Worm (Caenorhabditis elegans) whole organism, L4 larva: ENCODE results near the gene F01G10.10.

Experiments used
- Y48G9A.11 ChIP-seq: fragments of 200-800 bp; sonication (Bioruptor generic); IDR thresholded peaks from 2 replicates; pipeline ENCODE4 v1.3.6; 2022; ENCODE audit warnings: missing genetic modification reagents, missing genetic modification characterization, missing compliant biosample characterization
- arid-1 ChIP-seq: fragments of 200-800 bp; sonication (Bioruptor generic); conservative IDR thresholded peaks from 2 replicates; pipeline ENCODE4 v1.3.6; 2022; ENCODE audit warnings: missing genetic modification reagents, missing genetic modification characterization, missing compliant biosample characterization
- attf-4 ChIP-seq: sonication (generic microtip); optimal IDR thresholded peaks from 3 replicates; lab custom pipeline; 2017; ENCODE audit warnings: missing biosample characterization, missing genetic modification characterization
- ceh-32 ChIP-seq: sonication (generic microtip); optimal IDR thresholded peaks from 2 replicates; lab custom pipeline; 2016; ENCODE audit warnings: mild to moderate bottlenecking, missing genetic modification characterization, missing compliant biosample characterization; ENCODE audit not compliant: poor library complexity
- ceh-44 ChIP-seq: fragments of 200-800 bp; sonication (Bioruptor generic); IDR thresholded peaks from 2 replicates; pipeline ENCODE4 v1.3.6; 2022; ENCODE audit warnings: missing genetic modification reagents, missing genetic modification characterization, missing compliant biosample characterization
- ceh-62 ChIP-seq: sonication (generic microtip); optimal IDR thresholded peaks from 2 replicates; lab custom pipeline; 2017; ENCODE audit warnings: missing biosample characterization, missing genetic modification characterization
- daf-12 ChIP-seq: fragments of 150-350 bp; optimal IDR thresholded peaks from 2 replicates; lab custom pipeline; 2014; ENCODE audit warnings: missing biosample characterization, missing genetic modification reagents, missing genetic modification characterization
- daf-8 ChIP-seq: fragments of 200-800 bp; sonication (Bioruptor generic); IDR thresholded peaks from 2 replicates; pipeline ENCODE4 v1.3.6; 2022; ENCODE audit warnings: missing genetic modification characterization, missing compliant biosample characterization
- dmd-6 ChIP-seq: fragments of 200-800 bp; sonication (Bioruptor generic); IDR thresholded peaks from 2 replicates; pipeline ENCODE4 v1.3.6; 2022; ENCODE audit warnings: missing genetic modification reagents, missing genetic modification characterization, missing compliant biosample characterization
- dmd-8 ChIP-seq: fragments of 200-800 bp; sonication (Bioruptor generic); IDR thresholded peaks from 2 replicates; pipeline ENCODE4 v1.3.6; 2022; ENCODE audit warnings: missing genetic modification characterization, missing compliant biosample characterization
- dmd-9 ChIP-seq: fragments of 200-800 bp; sonication (Bioruptor generic); IDR thresholded peaks from 2 replicates; pipeline ENCODE4 v1.3.6; 2022; ENCODE audit warnings: missing genetic modification reagents, missing genetic modification characterization, missing compliant biosample characterization
- egl-43 ChIP-seq: fragments of 200-800 bp; sonication (Bioruptor generic); IDR thresholded peaks from 2 replicates; pipeline ENCODE4 v1.3.6; 2022; ENCODE audit warnings: missing genetic modification reagents, missing genetic modification characterization, missing compliant biosample characterization
- hif-1 ChIP-seq, 2 experiments: sonication (generic microtip); optimal IDR thresholded peaks; 2 replicates each; lab custom pipeline; 2016 to 2017; ENCODE audit warnings: missing compliant biosample characterization in 2 of 2, missing genetic modification characterization in 2 of 2, missing genetic modification reagents in 2 of 2, missing genotype in 2 of 2, mild to moderate bottlenecking in 1 of 2
- lim-7 ChIP-seq: fragments of 200-800 bp; sonication (Bioruptor generic); IDR thresholded peaks from 2 replicates; pipeline ENCODE4 v1.3.6; 2022; ENCODE audit warnings: missing genetic modification characterization, missing compliant biosample characterization
- lin-39 ChIP-seq: fragments of 150-350 bp; optimal IDR thresholded peaks from 2 replicates; lab custom pipeline; 2014; ENCODE audit warnings: missing biosample characterization, missing genetic modification reagents, missing genetic modification characterization
- lsy-2 ChIP-seq, 2 experiments: fragments of 150-350 bp in 1 of 2; sonication (generic microtip) in 1 of 2; optimal IDR thresholded peaks; 2 replicates each; lab custom pipeline; 2014 to 2017; ENCODE audit warnings: missing biosample characterization in 2 of 2, missing genetic modification characterization in 2 of 2
- madf-5 ChIP-seq, 2 experiments: fragments of 200-800 bp; sonication (Bioruptor generic); IDR thresholded peaks; 2 replicates each; pipeline ENCODE4 v1.3.6; 2022; ENCODE audit warnings: missing compliant biosample characterization in 2 of 2, missing genetic modification characterization in 2 of 2
- mdt-29 ChIP-seq: fragments of 200-800 bp; sonication (Bioruptor generic); IDR thresholded peaks from 2 replicates; pipeline ENCODE4 v1.3.6; 2022; ENCODE audit warnings: missing genetic modification reagents, missing genetic modification characterization, missing compliant biosample characterization
- mep-1 ChIP-seq: fragments of 150-350 bp; sonication (generic microtip); optimal IDR thresholded peaks from 3 replicates; lab custom pipeline; 2014; ENCODE audit warnings: missing biosample characterization, missing genetic modification characterization
- mes-2 ChIP-seq: sonication (generic microtip); optimal IDR thresholded peaks from 2 replicates; lab custom pipeline; 2016; ENCODE audit warnings: missing genotype, mild to moderate bottlenecking, missing genetic modification characterization, missing compliant biosample characterization; ENCODE audit not compliant: poor library complexity, severe bottlenecking
- mxl-3 ChIP-seq: fragments of 200-800 bp; sonication (Bioruptor generic); optimal IDR thresholded peaks from 2 replicates; lab custom pipeline; 2018; ENCODE audit warnings: mild to moderate bottlenecking, missing genetic modification characterization, missing compliant biosample characterization
- nhr-11 ChIP-seq: fragments of 150-350 bp; optimal IDR thresholded peaks from 2 replicates; lab custom pipeline; 2014; ENCODE audit warnings: missing biosample characterization, missing genetic modification characterization
- nhr-237 ChIP-seq: sonication (generic microtip); optimal IDR thresholded peaks from 2 replicates; lab custom pipeline; 2017; ENCODE audit warnings: missing biosample characterization, missing genetic modification characterization
- nhr-25 ChIP-seq: sonication (generic microtip); optimal IDR thresholded peaks from 2 replicates; lab custom pipeline; 2017; ENCODE audit warnings: missing genetic modification characterization, mild to moderate bottlenecking, missing compliant biosample characterization, antibody characterized with exemption, moderate library complexity, borderline replicate concordance; ENCODE audit not compliant: insufficient read depth
- nhr-28 ChIP-seq: fragments of 150-350 bp; optimal IDR thresholded peaks from 2 replicates; lab custom pipeline; 2014; ENCODE audit warnings: missing biosample characterization, missing genetic modification characterization
- nhr-48 ChIP-seq: sonication (generic microtip); optimal IDR thresholded peaks from 2 replicates; lab custom pipeline; 2016; ENCODE audit warnings: mild to moderate bottlenecking, missing genetic modification characterization, missing compliant biosample characterization
- nhr-6 ChIP-seq: fragments of 150-350 bp; optimal IDR thresholded peaks from 2 replicates; lab custom pipeline; 2014; ENCODE audit warnings: missing biosample characterization, missing genetic modification characterization
- nhr-77 ChIP-seq: fragments of 150-350 bp; optimal IDR thresholded peaks from 2 replicates; lab custom pipeline; 2014; ENCODE audit warnings: missing biosample characterization, missing genetic modification characterization
- pha-4 ChIP-seq, 2 experiments: fragments of 150-350 bp in 1 of 2; fragments of 200-800 bp in 1 of 2; sonication (Bioruptor generic) in 1 of 2; IDR thresholded peaks in 1 of 2; optimal IDR thresholded peaks in 1 of 2; 2 replicates each; pipeline versions ENCODE4 v1.3.6 to Lab custom; 2014 to 2022; ENCODE audit warnings: missing genetic modification characterization in 2 of 2, missing genetic modification reagents in 2 of 2, missing biosample characterization in 1 of 2, missing compliant biosample characterization in 1 of 2
- rbr-2 ChIP-seq: sonication (generic microtip); optimal IDR thresholded peaks from 2 replicates; lab custom pipeline; 2016; ENCODE audit warnings: missing genotype, missing genetic modification characterization, missing compliant biosample characterization
- spr-3 ChIP-seq: fragments of 200-800 bp; sonication (Bioruptor generic); optimal IDR thresholded peaks from 2 replicates; lab custom pipeline; 2018; ENCODE audit warnings: mild to moderate bottlenecking, missing genetic modification characterization, missing compliant biosample characterization
- tag-97 ChIP-seq: fragments of 200-800 bp; sonication (Bioruptor generic); IDR thresholded peaks from 2 replicates; pipeline ENCODE4 v1.3.6; 2022; ENCODE audit warnings: missing genetic modification characterization, missing compliant biosample characterization
- tra-1 ChIP-seq: fragments of 200-800 bp; sonication (Bioruptor generic); IDR thresholded peaks from 2 replicates; pipeline ENCODE4 v1.3.6; 2022; ENCODE audit warnings: missing genetic modification reagents, missing genetic modification characterization, missing compliant biosample characterization
- unc-130 ChIP-seq: sonication (generic microtip); optimal IDR thresholded peaks from 2 replicates; lab custom pipeline; 2016; ENCODE audit warnings: missing genetic modification reagents, missing genetic modification characterization, missing compliant biosample characterization
- zfp-3 ChIP-seq: fragments of 200-800 bp; sonication (Bioruptor generic); conservative IDR thresholded peaks from 2 replicates; pipeline ENCODE4 v1.3.6; 2022; ENCODE audit warnings: missing genetic modification reagents, missing genetic modification characterization, missing compliant biosample characterization
- zip-2 ChIP-seq: fragments of 150-350 bp; optimal IDR thresholded peaks from 2 replicates; lab custom pipeline; 2014; ENCODE audit warnings: missing biosample characterization, missing genetic modification characterization

The F01G10.10 gene

ce11 chrIV:10245666-10246210, at the start of gene F01G10.10 (continued):
- TF ChIP-seq daf-8 (GFP tag; lab: Robert Waterston, UW) (no peak), lim-7 (GFP tag; lab: Robert Waterston, UW) (peak; percentile 57; the same call in 1 of the 2 replicates), lsy-2 (tag; optimal IDR thresholded peaks at IDR 0.05; lab: Kevin White, UChicago) (no peak)

ce11 chrIV:10197317-10197867, 48.6 kb upstream of the F01G10.10 start, which contains the start of gene gon-4:
Gene gon-4, plus strand, starts transcription at chrIV:10197817.
- TF ChIP-seq unc-130 = peak; percentile 46
- TF ChIP-seq nhr-237 = no peak
- TF ChIP-seq tag-97 = no peak
- TF ChIP-seq mep-1 (tag; lab: Kevin White, UChicago) = no peak
- no peak for TF ChIP-seq hif-1 (tag; optimal IDR thresholded peaks at IDR 0.05; lab: Kevin White, UChicago)
- TF ChIP-seq arid-1 (GFP tag; lab: Robert Waterston, UW) = no peak
- no peak for TF ChIP-seq mdt-29 (GFP tag; lab: Robert Waterston, UW)
- no peak for TF ChIP-seq dmd-9 (GFP tag; lab: Robert Waterston, UW)
- TF ChIP-seq zip-2 (tag; lab: Kevin White, UChicago) = no peak
- TF ChIP-seq egl-43 (GFP tag; lab: Robert Waterston, UW) = no peak
- TF ChIP-seq dmd-8 (GFP tag; lab: Robert Waterston, UW) = no peak
- no peak for TF ChIP-seq attf-4 (tag; lab: Kevin White, UChicago)
- TF ChIP-seq spr-3 (GFP tag; lab: Kevin White, UChicago) = no peak
- no peak for TF ChIP-seq nhr-77 (tag; lab: Kevin White, UChicago)
- TF ChIP-seq mxl-3 = no peak
- no peak for TF ChIP-seq zfp-3 (GFP tag; lab: Robert Waterston, UW)
- TF ChIP-seq Y48G9A.11 (GFP tag; lab: Robert Waterston, UW) = no peak
- no peak for TF ChIP-seq nhr-48 (tag; lab: Kevin White, UChicago)
- no peak for TF ChIP-seq nhr-6 (tag; lab: Kevin White, UChicago)
- peak; percentile 63 for TF ChIP-seq nhr-28 (tag; lab: Kevin White, UChicago)
- TF ChIP-seq ceh-44 = no peak
- no peak for TF ChIP-seq nhr-25
- TF ChIP-seq daf-12 (tag; lab: Kevin White, UChicago) = no peak
- TF ChIP-seq dmd-6 (GFP tag; lab: Robert Waterston, UW) = no peak
- TF ChIP-seq pha-4 (GFP tag; IDR thresholded peaks at IDR 0.05; lab: Robert Waterston, UW) = no peak
- peak; percentile 52 for TF ChIP-seq pha-4 (tag; optimal IDR thresholded peaks at IDR 0.05; lab: Kevin White, UChicago)
- peak; percentile 81 for TF ChIP-seq mes-2 (tag; lab: Kevin White, UChicago)
- TF ChIP-seq ceh-62 (tag; lab: Kevin White, UChicago) = no peak
- TF ChIP-seq, all 104 proteins: peak for 4

- TF ChIP-seq tra-1 (GFP tag; lab: Robert Waterston, UW) (no peak), madf-5 (GFP tag; IDR thresholded peaks at IDR 0.05; lab: Robert Waterston, UW) (no peak), nhr-11 (tag; lab: Kevin White, UChicago) (no peak), lin-39 (tag; lab: Kevin White, UChicago) (no peak), attf-4 (tag; lab: Kevin White, UChicago) (no peak), rbr-2 (tag; lab: Kevin White, UChicago) (no peak), ceh-32 (tag; lab: Kevin White, UChicago) (no peak)
Observed at ce11 chrIV:10206182-10206581, 39.8 kb upstream of the F01G10.10 start, which contains the start of gene K04D7.6. Gene K04D7.6, minus strand, starts transcription at chrIV:10206282.
